Fruit fly (Drosophila melanogaster): ENCODE data around the gene Polr3E.

The Polr3E gene

DNA sequence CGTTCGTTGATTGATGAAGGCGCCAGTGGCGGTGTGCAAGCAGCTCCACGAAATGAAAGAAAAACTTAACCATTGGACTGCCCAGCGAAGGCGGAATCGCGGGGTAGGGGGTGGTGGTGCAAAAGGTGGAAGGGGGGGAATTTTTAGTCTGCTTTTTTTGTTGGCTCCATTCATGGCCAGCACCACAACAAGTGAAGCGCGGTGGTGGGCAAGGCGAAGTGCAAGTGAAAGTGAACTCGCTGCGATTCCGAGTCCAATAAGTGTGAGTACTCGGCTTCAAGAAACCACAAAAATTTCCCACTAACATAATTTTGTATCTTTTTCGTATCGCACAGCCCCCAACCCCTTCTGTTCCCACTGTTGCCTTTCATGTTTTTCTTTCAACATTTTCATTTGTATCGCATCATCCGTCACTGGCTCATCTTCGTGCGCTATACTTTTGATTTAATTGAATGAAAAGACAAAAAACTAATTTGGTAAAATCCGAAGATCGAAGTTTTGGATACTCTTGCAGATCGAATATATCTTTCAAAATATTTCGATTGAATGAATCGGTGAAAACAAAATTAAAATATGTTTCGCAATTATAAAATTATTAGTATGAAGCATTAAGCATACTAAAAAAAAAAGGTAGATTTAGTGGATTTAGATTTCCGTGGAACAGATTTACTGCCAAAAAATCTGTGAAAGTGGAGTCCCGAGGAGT, 22.7 kb downstream of the Polr3E start:
- no peak for TF ChIP-seq insv (optimal IDR thresholded peaks at IDR 0.05)
- TF ChIP-seq Myc (optimal IDR thresholded peaks at IDR 0.05) = no peak
- no peak for TF ChIP-seq psq (optimal IDR thresholded peaks at IDR 0.05)
- TF ChIP-seq Sin3A (optimal IDR thresholded peaks at IDR 0.05) = no peak
- no peak for TF ChIP-seq ttk (optimal IDR thresholded peaks at IDR 0.05)
- TF ChIP-seq h (optimal IDR thresholded peaks at IDR 0.05) = no peak

DNA sequence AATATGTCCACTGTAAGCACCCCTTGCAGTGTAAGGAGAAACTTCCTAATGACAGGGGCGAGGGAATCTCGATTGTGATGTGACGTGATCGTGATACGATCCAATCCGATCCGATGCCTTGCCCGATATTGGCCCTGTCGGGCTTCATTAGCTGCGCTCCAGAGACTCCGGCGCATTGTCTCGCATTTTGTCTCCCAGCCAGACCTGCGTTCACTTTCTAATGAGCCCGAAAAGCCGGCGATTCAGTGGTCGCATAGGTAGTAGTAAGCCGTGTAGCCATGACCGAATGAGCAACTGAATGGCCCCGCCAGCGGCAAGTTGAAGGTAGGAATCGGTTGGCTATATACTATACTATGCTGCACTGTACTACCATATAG, 23.3 kb downstream of the Polr3E start:
- no peak for TF ChIP-seq h (optimal IDR thresholded peaks at IDR 0.05)
- no peak for TF ChIP-seq ttk (optimal IDR thresholded peaks at IDR 0.05)
- TF ChIP-seq insv (optimal IDR thresholded peaks at IDR 0.05) = no peak
- TF ChIP-seq Myc (optimal IDR thresholded peaks at IDR 0.05) = no peak
- no peak for TF ChIP-seq psq (optimal IDR thresholded peaks at IDR 0.05)
- no peak for TF ChIP-seq Sin3A (optimal IDR thresholded peaks at IDR 0.05)

- TF ChIP-seq ttk (optimal IDR thresholded peaks at IDR 0.05) = no peak
- TF ChIP-seq h (optimal IDR thresholded peaks at IDR 0.05) = no peak
- no peak for TF ChIP-seq Myc (optimal IDR thresholded peaks at IDR 0.05)
- TF ChIP-seq Sin3A (optimal IDR thresholded peaks at IDR 0.05) = no peak
- TF ChIP-seq psq (optimal IDR thresholded peaks at IDR 0.05) = no peak
- no peak for TF ChIP-seq insv (optimal IDR thresholded peaks at IDR 0.05)
Observed at dm6 chr3L:21055839-21056238, 24.2 kb downstream of the Polr3E start.

DNA sequence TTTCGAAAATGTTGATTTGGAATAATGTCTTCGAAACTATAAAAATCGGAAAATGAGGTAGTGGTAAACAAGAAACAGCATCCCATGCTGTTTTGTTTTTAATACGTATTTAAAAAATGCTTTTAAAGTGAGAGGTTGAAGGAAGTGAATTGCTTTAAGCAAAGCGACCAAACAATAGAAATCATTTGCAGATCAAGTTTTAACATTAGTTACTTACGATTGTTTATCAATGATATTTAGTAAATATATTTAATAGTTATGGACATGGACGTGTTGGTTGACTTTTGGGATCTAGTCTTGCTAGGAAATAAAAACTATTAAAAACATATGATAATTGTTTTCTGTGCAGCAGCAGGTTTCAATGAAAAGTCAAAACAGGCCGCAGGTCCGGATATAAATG, 24.7 kb downstream of the Polr3E start:
- no peak for TF ChIP-seq ttk (optimal IDR thresholded peaks at IDR 0.05)
- TF ChIP-seq insv (optimal IDR thresholded peaks at IDR 0.05) = no peak
- TF ChIP-seq psq (optimal IDR thresholded peaks at IDR 0.05) = no peak
- TF ChIP-seq h (optimal IDR thresholded peaks at IDR 0.05) = no peak
- TF ChIP-seq Sin3A (optimal IDR thresholded peaks at IDR 0.05) = no peak
- no peak for TF ChIP-seq Myc (optimal IDR thresholded peaks at IDR 0.05)

dm6 chr3L:21056792-21057567, 25.4 kb downstream of the Polr3E start:
- TF ChIP-seq insv (optimal IDR thresholded peaks at IDR 0.05) = no peak
- TF ChIP-seq ttk (optimal IDR thresholded peaks at IDR 0.05) = no peak
- TF ChIP-seq h (optimal IDR thresholded peaks at IDR 0.05) = no peak
- TF ChIP-seq Myc (optimal IDR thresholded peaks at IDR 0.05) = no peak
- TF ChIP-seq Sin3A (optimal IDR thresholded peaks at IDR 0.05) = no peak

dm6 chr3L:21057568-21057940, 25.9 kb downstream of the Polr3E start:
- TF ChIP-seq Myc (optimal IDR thresholded peaks at IDR 0.05) (no peak), ttk (optimal IDR thresholded peaks at IDR 0.05) (no peak), h (optimal IDR thresholded peaks at IDR 0.05) (no peak), psq (optimal IDR thresholded peaks at IDR 0.05) (no peak), insv (optimal IDR thresholded peaks at IDR 0.05) (no peak), Sin3A (optimal IDR thresholded peaks at IDR 0.05) (no peak)

- TF ChIP-seq Myc (optimal IDR thresholded peaks at IDR 0.05) = no peak
- no peak for TF ChIP-seq h (optimal IDR thresholded peaks at IDR 0.05)
- no peak for TF ChIP-seq Sin3A (optimal IDR thresholded peaks at IDR 0.05)
- no peak for TF ChIP-seq psq (optimal IDR thresholded peaks at IDR 0.05)
- TF ChIP-seq insv (optimal IDR thresholded peaks at IDR 0.05) = no peak
Observed at dm6 chr3L:21058651-21059050, 27.0 kb downstream of the Polr3E start.

- TF ChIP-seq Sin3A (optimal IDR thresholded peaks at IDR 0.05) (no peak), ttk (optimal IDR thresholded peaks at IDR 0.05) (no peak), psq (optimal IDR thresholded peaks at IDR 0.05) (no peak), insv (optimal IDR thresholded peaks at IDR 0.05) (no peak), Myc (optimal IDR thresholded peaks at IDR 0.05) (no peak), h (optimal IDR thresholded peaks at IDR 0.05) (no peak)
Observed at dm6 chr3L:21060189-21061070, 28.8 kb downstream of the Polr3E start.

dm6 chr3L:21061968-21062367, 30.3 kb downstream of the Polr3E start:
- TF ChIP-seq insv (optimal IDR thresholded peaks at IDR 0.05) (no peak), h (optimal IDR thresholded peaks at IDR 0.05) (no peak), psq (optimal IDR thresholded peaks at IDR 0.05) (no peak), ttk (optimal IDR thresholded peaks at IDR 0.05) (no peak), Myc (optimal IDR thresholded peaks at IDR 0.05) (no peak), Sin3A (optimal IDR thresholded peaks at IDR 0.05) (no peak)

dm6 chr3L:21064587-21064986, 33.0 kb downstream of the Polr3E start:
- TF ChIP-seq ttk (optimal IDR thresholded peaks at IDR 0.05) (no peak), Myc (optimal IDR thresholded peaks at IDR 0.05) (no peak), Sin3A (optimal IDR thresholded peaks at IDR 0.05) (no peak), h (optimal IDR thresholded peaks at IDR 0.05) (no peak), psq (optimal IDR thresholded peaks at IDR 0.05) (no peak)

DNA sequence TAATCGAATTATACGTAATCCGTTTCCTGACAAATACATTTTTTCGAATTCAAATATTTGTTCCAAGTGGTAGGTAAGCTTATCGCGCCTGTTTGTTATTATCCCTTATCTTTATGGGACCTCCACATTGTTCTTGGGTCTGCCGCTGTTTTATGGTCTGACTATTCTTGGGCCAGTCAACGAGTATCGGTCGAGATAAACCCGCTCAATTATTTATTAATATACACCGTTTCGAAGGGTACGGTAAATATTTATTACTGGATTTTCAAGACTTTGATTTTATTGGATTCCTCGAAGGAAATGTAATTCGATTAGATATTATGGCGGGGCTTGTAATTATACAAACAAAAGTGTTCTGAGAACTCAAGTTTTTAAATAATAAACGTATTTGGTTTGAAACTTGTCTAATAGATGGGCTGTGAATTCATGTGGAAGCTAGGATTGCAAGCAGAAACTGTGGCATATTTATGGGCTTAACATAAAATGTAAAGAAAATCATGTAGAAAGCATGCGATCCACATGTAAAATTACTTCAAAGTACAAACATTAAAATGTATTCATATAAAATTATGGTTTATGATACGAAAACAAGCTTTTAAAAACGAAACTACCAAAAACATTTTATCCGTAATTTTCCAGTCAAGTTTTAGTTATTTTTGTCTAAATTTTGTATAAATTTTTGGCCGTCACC, 33.7 kb downstream of the Polr3E start, which contains the start of gene CG43072:
TSS of gene CG43072 (plus strand) at position 641 of the 691 bp plus-strand sequence.
- TF ChIP-seq h (optimal IDR thresholded peaks at IDR 0.05) (no peak), insv (optimal IDR thresholded peaks at IDR 0.05) (no peak), Myc (optimal IDR thresholded peaks at IDR 0.05) (no peak), ttk (optimal IDR thresholded peaks at IDR 0.05) (no peak), psq (optimal IDR thresholded peaks at IDR 0.05) (no peak), Sin3A (optimal IDR thresholded peaks at IDR 0.05) (no peak)

Data from Kc167 (cell line).